Worm (Caenorhabditis elegans) whole organism, midembryonic: ENCODE results near the gene H20J04.4.

ENCODE experiments used
- T22C8.4 ChIP-seq: fragments of 200-800 bp; sonication (Bioruptor generic); IDR thresholded peaks from 2 replicates; pipeline ENCODE4 v1.3.6; 2022; ENCODE audit warnings: missing genetic modification characterization, missing compliant biosample characterization
- cog-1 ChIP-seq: sonication (generic microtip); optimal IDR thresholded peaks from 2 replicates; lab custom pipeline; 2016; ENCODE audit warnings: missing genetic modification characterization, missing compliant biosample characterization
- flt-1 ChIP-seq: fragments of 200-800 bp; sonication (Bioruptor generic); IDR thresholded peaks from 2 replicates; pipeline ENCODE4 v1.3.6; 2022; ENCODE audit warnings: missing genetic modification characterization, missing compliant biosample characterization
- klf-2 ChIP-seq: fragments of 200-800 bp; sonication (Bioruptor generic); conservative IDR thresholded peaks from 2 replicates; pipeline ENCODE4 v1.3.6; 2022; ENCODE audit warnings: missing genetic modification reagents, missing genetic modification characterization, missing compliant biosample characterization
- med-1 ChIP-seq: sonication (generic microtip); optimal IDR thresholded peaks from 2 replicates; lab custom pipeline; 2017; ENCODE audit warnings: missing genetic modification characterization, mild to moderate bottlenecking, missing compliant biosample characterization, antibody characterized with exemption, missing genetic modification reagents; ENCODE audit not compliant: insufficient read depth
- ref-1 ChIP-seq: fragments of 200-800 bp; sonication (Bioruptor generic); conservative IDR thresholded peaks from 2 replicates; pipeline ENCODE4 v1.3.6; 2022; ENCODE audit warnings: missing genetic modification reagents, missing genetic modification characterization, missing compliant biosample characterization
- tab-1 ChIP-seq: fragments of 200-800 bp; sonication (Bioruptor generic); IDR thresholded peaks from 2 replicates; pipeline ENCODE4 v1.3.6; 2022; ENCODE audit warnings: missing genetic modification characterization, missing compliant biosample characterization
- ztf-23 ChIP-seq: fragments of 200-800 bp; sonication (Bioruptor generic); IDR thresholded peaks from 2 replicates; pipeline ENCODE4 v1.3.6; 2022; ENCODE audit warnings: missing genetic modification reagents, missing genetic modification characterization, missing compliant biosample characterization
- ztf-29 ChIP-seq: fragments of 200-800 bp; sonication (Bioruptor generic); IDR thresholded peaks from 2 replicates; pipeline ENCODE4 v1.3.6; 2022; ENCODE audit warnings: missing genetic modification reagents, missing genetic modification characterization, missing compliant biosample characterization

Gene H20J04.4

ce11 chrII:4358765-4359164 lies 29.9 kb downstream of the H20J04.4 start, which contains the start of gene lat-2:
Gene lat-2 (plus strand): TSS chrII:4359065.
- no peak for TF ChIP-seq cog-1 (tag; lab: Kevin White, UChicago)

ce11 chrII:4359219-4359618 lies 30.4 kb downstream of the H20J04.4 start:
- no peak for TF ChIP-seq klf-2 (GFP tag; lab: Robert Waterston, UW)
- TF ChIP-seq flt-1 (GFP tag; lab: Robert Waterston, UW), result no peak
- no peak for TF ChIP-seq ref-1 (GFP tag; lab: Robert Waterston, UW)
- TF ChIP-seq ztf-29 (GFP tag; lab: Robert Waterston, UW), result no peak
- no peak for TF ChIP-seq T22C8.4 (GFP tag; lab: Robert Waterston, UW)
- no peak for TF ChIP-seq ztf-23 (GFP tag; lab: Robert Waterston, UW)
- TF ChIP-seq tab-1, result no peak
- no peak for TF ChIP-seq cog-1 (tag; lab: Kevin White, UChicago)
- TF ChIP-seq med-1 (GFP tag; lab: Kevin White, UChicago), result no peak

ce11 chrII:4362088-4362487 lies 33.3 kb downstream of the H20J04.4 start:
- TF ChIP-seq ztf-29 (GFP tag; lab: Robert Waterston, UW), result no peak
- TF ChIP-seq T22C8.4 (GFP tag; lab: Robert Waterston, UW), result no peak
- TF ChIP-seq flt-1 (GFP tag; lab: Robert Waterston, UW), result no peak
- TF ChIP-seq tab-1, result no peak
- TF ChIP-seq ref-1 (GFP tag; lab: Robert Waterston, UW), result no peak
- TF ChIP-seq ztf-23 (GFP tag; lab: Robert Waterston, UW), result no peak
- TF ChIP-seq klf-2 (GFP tag; lab: Robert Waterston, UW), result no peak
- no peak for TF ChIP-seq med-1 (GFP tag; lab: Kevin White, UChicago)
- no peak for TF ChIP-seq cog-1 (tag; lab: Kevin White, UChicago)

- TF ChIP-seq tab-1 (no peak), flt-1 (GFP tag; lab: Robert Waterston, UW) (no peak), T22C8.4 (GFP tag; lab: Robert Waterston, UW) (no peak), ref-1 (GFP tag; lab: Robert Waterston, UW) (no peak), cog-1 (tag; lab: Kevin White, UChicago) (no peak), med-1 (GFP tag; lab: Kevin White, UChicago) (no peak), klf-2 (GFP tag; lab: Robert Waterston, UW) (no peak), ztf-29 (GFP tag; lab: Robert Waterston, UW) (no peak), ztf-23 (GFP tag; lab: Robert Waterston, UW) (no peak)
These were observed 39.1 kb downstream of the H20J04.4 start, which contains the start of gene try-9 for ce11 chrII:4367923-4368322. Gene try-9 (plus strand): TSS chrII:4368223.

- TF ChIP-seq tab-1 (no peak), ref-1 (GFP tag; lab: Robert Waterston, UW) (no peak), klf-2 (GFP tag; lab: Robert Waterston, UW) (no peak), flt-1 (GFP tag; lab: Robert Waterston, UW) (no peak), med-1 (GFP tag; lab: Kevin White, UChicago) (no peak), ztf-29 (GFP tag; lab: Robert Waterston, UW) (no peak), ztf-23 (GFP tag; lab: Robert Waterston, UW) (no peak), cog-1 (tag; lab: Kevin White, UChicago) (no peak), T22C8.4 (GFP tag; lab: Robert Waterston, UW) (no peak)
These were observed 40.9 kb downstream of the H20J04.4 start for ce11 chrII:4369715-4370114.

ce11 chrII:4370842-4371241 lies 42.0 kb downstream of the H20J04.4 start:
- TF ChIP-seq ztf-29 (GFP tag; lab: Robert Waterston, UW) (no peak), klf-2 (GFP tag; lab: Robert Waterston, UW) (no peak), tab-1 (no peak), med-1 (GFP tag; lab: Kevin White, UChicago) (no peak), T22C8.4 (GFP tag; lab: Robert Waterston, UW) (no peak), flt-1 (GFP tag; lab: Robert Waterston, UW) (no peak), cog-1 (tag; lab: Kevin White, UChicago) (no peak), ztf-23 (GFP tag; lab: Robert Waterston, UW) (no peak), ref-1 (GFP tag; lab: Robert Waterston, UW) (no peak)

- TF ChIP-seq ztf-29 (GFP tag; lab: Robert Waterston, UW) (no peak), ref-1 (GFP tag; lab: Robert Waterston, UW) (no peak), med-1 (GFP tag; lab: Kevin White, UChicago) (no peak), klf-2 (GFP tag; lab: Robert Waterston, UW) (no peak), ztf-23 (GFP tag; lab: Robert Waterston, UW) (no peak), flt-1 (GFP tag; lab: Robert Waterston, UW) (no peak), T22C8.4 (GFP tag; lab: Robert Waterston, UW) (no peak), tab-1 (no peak), cog-1 (tag; lab: Kevin White, UChicago) (no peak)
These were observed 43.6 kb downstream of the H20J04.4 start, which contains the start of gene paic-1 for ce11 chrII:4372406-4372805. Gene paic-1 (minus strand): TSS chrII:4372525.

- TF ChIP-seq med-1 (GFP tag; lab: Kevin White, UChicago) (no peak), tab-1 (no peak)
These were observed 44.1 kb downstream of the H20J04.4 start for ce11 chrII:4372867-4373397.

ce11 chrII:4374885-4375284 lies 46.1 kb downstream of the H20J04.4 start:
- TF ChIP-seq ref-1 (GFP tag; lab: Robert Waterston, UW), result no peak
- no peak for TF ChIP-seq T22C8.4 (GFP tag; lab: Robert Waterston, UW)
- TF ChIP-seq ztf-29 (GFP tag; lab: Robert Waterston, UW), result no peak
- no peak for TF ChIP-seq flt-1 (GFP tag; lab: Robert Waterston, UW)
- TF ChIP-seq tab-1, result no peak
- no peak for TF ChIP-seq ztf-23 (GFP tag; lab: Robert Waterston, UW)
- no peak for TF ChIP-seq cog-1 (tag; lab: Kevin White, UChicago)
- TF ChIP-seq klf-2 (GFP tag; lab: Robert Waterston, UW), result no peak
- TF ChIP-seq med-1 (GFP tag; lab: Kevin White, UChicago), result no peak
